Worm (Caenorhabditis elegans) whole organism, midembryonic: ENCODE results near the gene F37B4.15.

ENCODE experiments used
- T22C8.4 ChIP-seq: fragments of 200-800 bp; sonication (Bioruptor generic); IDR thresholded peaks from 2 replicates; pipeline ENCODE4 v1.3.6; 2022; ENCODE audit warnings: missing genetic modification characterization, missing compliant biosample characterization
- cog-1 ChIP-seq: sonication (generic microtip); optimal IDR thresholded peaks from 2 replicates; lab custom pipeline; 2016; ENCODE audit warnings: missing genetic modification characterization, missing compliant biosample characterization
- flt-1 ChIP-seq: fragments of 200-800 bp; sonication (Bioruptor generic); IDR thresholded peaks from 2 replicates; pipeline ENCODE4 v1.3.6; 2022; ENCODE audit warnings: missing genetic modification characterization, missing compliant biosample characterization
- klf-2 ChIP-seq: fragments of 200-800 bp; sonication (Bioruptor generic); conservative IDR thresholded peaks from 2 replicates; pipeline ENCODE4 v1.3.6; 2022; ENCODE audit warnings: missing genetic modification reagents, missing genetic modification characterization, missing compliant biosample characterization
- med-1 ChIP-seq: sonication (generic microtip); optimal IDR thresholded peaks from 2 replicates; lab custom pipeline; 2017; ENCODE audit warnings: missing genetic modification characterization, mild to moderate bottlenecking, missing compliant biosample characterization, antibody characterized with exemption, missing genetic modification reagents; ENCODE audit not compliant: insufficient read depth
- ref-1 ChIP-seq: fragments of 200-800 bp; sonication (Bioruptor generic); conservative IDR thresholded peaks from 2 replicates; pipeline ENCODE4 v1.3.6; 2022; ENCODE audit warnings: missing genetic modification reagents, missing genetic modification characterization, missing compliant biosample characterization
- tab-1 ChIP-seq: fragments of 200-800 bp; sonication (Bioruptor generic); IDR thresholded peaks from 2 replicates; pipeline ENCODE4 v1.3.6; 2022; ENCODE audit warnings: missing genetic modification characterization, missing compliant biosample characterization
- ztf-23 ChIP-seq: fragments of 200-800 bp; sonication (Bioruptor generic); IDR thresholded peaks from 2 replicates; pipeline ENCODE4 v1.3.6; 2022; ENCODE audit warnings: missing genetic modification reagents, missing genetic modification characterization, missing compliant biosample characterization
- ztf-29 ChIP-seq: fragments of 200-800 bp; sonication (Bioruptor generic); IDR thresholded peaks from 2 replicates; pipeline ENCODE4 v1.3.6; 2022; ENCODE audit warnings: missing genetic modification reagents, missing genetic modification characterization, missing compliant biosample characterization

F37B4.15 gene

ce11 chrV:2864899-2865298 lies 27.1 kb upstream of the F37B4.15 start, which contains the start of gene srh-240:
srh-240 (plus strand) TSS chrV:2865199.
- TF ChIP-seq ztf-23 (GFP tag; lab: Robert Waterston, UW) (no peak), klf-2 (GFP tag; lab: Robert Waterston, UW) (no peak), ref-1 (GFP tag; lab: Robert Waterston, UW) (no peak), flt-1 (GFP tag; lab: Robert Waterston, UW) (no peak), cog-1 (tag; lab: Kevin White, UChicago) (no peak), med-1 (GFP tag; lab: Kevin White, UChicago) (no peak), tab-1 (GFP tag; lab: Robert Waterston, UW) (no peak), ztf-29 (no peak), T22C8.4 (no peak)

- no peak for TF ChIP-seq klf-2 (GFP tag; lab: Robert Waterston, UW)
- TF ChIP-seq cog-1 (tag; lab: Kevin White, UChicago): no peak
- TF ChIP-seq ztf-23 (GFP tag; lab: Robert Waterston, UW): no peak
- no peak for TF ChIP-seq med-1 (GFP tag; lab: Kevin White, UChicago)
- TF ChIP-seq ztf-29: no peak
- no peak for TF ChIP-seq flt-1 (GFP tag; lab: Robert Waterston, UW)
- no peak for TF ChIP-seq tab-1 (GFP tag; lab: Robert Waterston, UW)
- TF ChIP-seq T22C8.4: no peak
- TF ChIP-seq ref-1 (GFP tag; lab: Robert Waterston, UW): no peak
Observed at ce11 chrV:2869503-2869902, 22.5 kb upstream of the F37B4.15 start, which contains the start of gene srh-241. srh-241 (minus strand) TSS chrV:2869603.

- TF ChIP-seq ztf-29 (no peak), klf-2 (GFP tag; lab: Robert Waterston, UW) (no peak), ref-1 (GFP tag; lab: Robert Waterston, UW) (no peak), cog-1 (tag; lab: Kevin White, UChicago) (no peak), T22C8.4 (no peak), flt-1 (GFP tag; lab: Robert Waterston, UW) (no peak), ztf-23 (GFP tag; lab: Robert Waterston, UW) (no peak), med-1 (GFP tag; lab: Kevin White, UChicago) (no peak), tab-1 (GFP tag; lab: Robert Waterston, UW) (no peak)
Observed at ce11 chrV:2870127-2870526, 21.9 kb upstream of the F37B4.15 start, which contains the start of gene srh-243. srh-243 (plus strand) TSS chrV:2870427.

- TF ChIP-seq flt-1 (GFP tag; lab: Robert Waterston, UW) (no peak), T22C8.4 (no peak), klf-2 (GFP tag; lab: Robert Waterston, UW) (no peak), ztf-29 (no peak), cog-1 (tag; lab: Kevin White, UChicago) (no peak), tab-1 (GFP tag; lab: Robert Waterston, UW) (no peak), ztf-23 (GFP tag; lab: Robert Waterston, UW) (no peak), ref-1 (GFP tag; lab: Robert Waterston, UW) (no peak)
Observed at ce11 chrV:2871754-2872504, 20.1 kb upstream of the F37B4.15 start.

ce11 chrV:2872947-2873346 lies 19.1 kb upstream of the F37B4.15 start:
- no peak for TF ChIP-seq klf-2 (GFP tag; lab: Robert Waterston, UW)
- TF ChIP-seq flt-1 (GFP tag; lab: Robert Waterston, UW): no peak
- TF ChIP-seq cog-1 (tag; lab: Kevin White, UChicago): no peak
- TF ChIP-seq tab-1 (GFP tag; lab: Robert Waterston, UW): no peak
- TF ChIP-seq ref-1 (GFP tag; lab: Robert Waterston, UW): no peak
- no peak for TF ChIP-seq ztf-23 (GFP tag; lab: Robert Waterston, UW)
- no peak for TF ChIP-seq ztf-29
- TF ChIP-seq T22C8.4: no peak
- no peak for TF ChIP-seq med-1 (GFP tag; lab: Kevin White, UChicago)

ce11 chrV:2875422-2875821 lies 16.6 kb upstream of the F37B4.15 start, which contains the start of gene folt-2:
folt-2 (minus strand) TSS chrV:2875600.
- TF ChIP-seq klf-2 (GFP tag; lab: Robert Waterston, UW): no peak
- no peak for TF ChIP-seq med-1 (GFP tag; lab: Kevin White, UChicago)
- TF ChIP-seq T22C8.4: no peak
- TF ChIP-seq cog-1 (tag; lab: Kevin White, UChicago): no peak
- no peak for TF ChIP-seq ztf-23 (GFP tag; lab: Robert Waterston, UW)
- no peak for TF ChIP-seq flt-1 (GFP tag; lab: Robert Waterston, UW)
- no peak for TF ChIP-seq ref-1 (GFP tag; lab: Robert Waterston, UW)
- no peak for TF ChIP-seq tab-1 (GFP tag; lab: Robert Waterston, UW)

- TF ChIP-seq klf-2 (GFP tag; lab: Robert Waterston, UW) (no peak), med-1 (GFP tag; lab: Kevin White, UChicago) (no peak), ztf-29 (no peak)
Observed at ce11 chrV:2876188-2876831, 15.7 kb upstream of the F37B4.15 start.

ce11 chrV:2877509-2877908 lies 14.5 kb upstream of the F37B4.15 start, which contains the start of gene F37B4.10:
F37B4.10 (minus strand) TSS chrV:2877609.
- TF ChIP-seq T22C8.4 (no peak), med-1 (GFP tag; lab: Kevin White, UChicago) (no peak), ztf-29 (no peak), flt-1 (GFP tag; lab: Robert Waterston, UW) (no peak), ref-1 (GFP tag; lab: Robert Waterston, UW) (no peak)

- no peak for TF ChIP-seq ztf-23 (GFP tag; lab: Robert Waterston, UW)
Observed at ce11 chrV:2879801-2880200, 12.2 kb upstream of the F37B4.15 start, which contains the start of gene str-39. str-39 (minus strand) TSS chrV:2879901.
